Fruit fly (Drosophila melanogaster) whole organism, adult: ENCODE data around the gene CG2540.

Source experiments
- CG11617 ChIP-seq: fragments of 200-800 bp; sonication (Bioruptor generic); optimal IDR thresholded peaks from 2 replicates; lab custom pipeline; 2017; ENCODE audit warnings: mild to moderate bottlenecking, missing biosample characterization, missing genetic modification reagents, missing genetic modification characterization
- CG12768 ChIP-seq: fragments of 200-800 bp; sonication (Bioruptor generic); optimal IDR thresholded peaks from 2 replicates; lab custom pipeline; 2017; ENCODE audit warnings: missing biosample characterization, missing genetic modification characterization, mild to moderate bottlenecking, moderate library complexity, missing genetic modification reagents
- CG14711 ChIP-seq: fragments of 200-800 bp; sonication (Bioruptor generic); optimal IDR thresholded peaks from 2 replicates; lab custom pipeline; 2018; ENCODE audit warnings: missing biosample characterization, mild to moderate bottlenecking, missing genetic modification characterization, moderate library complexity
- CG1620 ChIP-seq: fragments of 200-800 bp; sonication (Bioruptor generic); optimal IDR thresholded peaks from 2 replicates; lab custom pipeline; 2016; ENCODE audit warnings: missing biosample characterization, missing genetic modification characterization
- CG33017 ChIP-seq: fragments of 200-800 bp; sonication (Bioruptor generic); optimal IDR thresholded peaks from 2 replicates; lab custom pipeline; 2018; ENCODE audit warnings: missing biosample characterization, mild to moderate bottlenecking, missing genetic modification characterization, moderate library complexity
- CG5204 ChIP-seq: fragments of 200-800 bp; sonication (Bioruptor generic); optimal IDR thresholded peaks from 2 replicates; lab custom pipeline; 2016; ENCODE audit warnings: missing biosample characterization, missing genetic modification characterization
- CG7045 ChIP-seq: fragments of 200-800 bp; sonication (Bioruptor generic); optimal IDR thresholded peaks from 2 replicates; lab custom pipeline; 2017; ENCODE audit warnings: missing biosample characterization, mild to moderate bottlenecking, missing genetic modification characterization
- CG7101 ChIP-seq: fragments of 200-800 bp; sonication (Bioruptor generic); optimal IDR thresholded peaks from 2 replicates; lab custom pipeline; 2018; ENCODE audit warnings: missing biosample characterization, mild to moderate bottlenecking, missing genetic modification characterization, moderate library complexity
- Clk ChIP-seq: fragments of 200-800 bp; sonication (Bioruptor generic); optimal IDR thresholded peaks from 2 replicates; lab custom pipeline; 2017; ENCODE audit warnings: missing biosample characterization, missing genetic modification characterization
- Crg-1 ChIP-seq: fragments of 200-800 bp; sonication (Bioruptor generic); optimal IDR thresholded peaks from 2 replicates; lab custom pipeline; 2016; ENCODE audit warnings: missing biosample characterization, missing genetic modification characterization
- Hr96 ChIP-seq: fragments of 200-800 bp; sonication (Bioruptor generic); optimal IDR thresholded peaks from 2 replicates; lab custom pipeline; 2016; ENCODE audit warnings: missing biosample characterization, missing genetic modification characterization
- Mnt ChIP-seq: fragments of 200-800 bp; sonication (Bioruptor generic); optimal IDR thresholded peaks from 2 replicates; lab custom pipeline; 2016; ENCODE audit warnings: missing biosample characterization, mild to moderate bottlenecking, missing genetic modification characterization
- bab1 ChIP-seq: fragments of 200-800 bp; sonication (Bioruptor generic); optimal IDR thresholded peaks from 3 replicates; lab custom pipeline; 2019; ENCODE audit warnings: missing biosample characterization, mild to moderate bottlenecking, missing genetic modification characterization, moderate library complexity
- cic ChIP-seq: fragments of 200-800 bp; sonication (Bioruptor generic); optimal IDR thresholded peaks from 2 replicates; lab custom pipeline; 2017; ENCODE audit warnings: missing biosample characterization, mild to moderate bottlenecking, missing genetic modification characterization, moderate library complexity
- cnc ChIP-seq, 2 experiments: fragments of >200 bp; optimal IDR thresholded peaks; 2 replicates each; lab custom pipeline; 2017
- kay ChIP-seq: fragments of 200-800 bp; sonication (Bioruptor generic); peaks from one replicate; lab custom pipeline; 2016; ENCODE audit warnings: missing biosample characterization, missing genetic modification characterization, borderline replicate concordance
- ovo ChIP-seq: fragments of 200-800 bp; sonication (Bioruptor generic); optimal IDR thresholded peaks from 2 replicates; lab custom pipeline; 2016; ENCODE audit warnings: missing biosample characterization, missing genetic modification characterization
- pad ChIP-seq: fragments of 200-800 bp; sonication (Bioruptor generic); optimal IDR thresholded peaks from 3 replicates; lab custom pipeline; 2017; ENCODE audit warnings: missing biosample characterization, missing genetic modification characterization, mild to moderate bottlenecking, moderate library complexity, missing genetic modification reagents
- tj ChIP-seq: fragments of 200-800 bp; sonication (Bioruptor generic); optimal IDR thresholded peaks from 3 replicates; lab custom pipeline; 2017; ENCODE audit warnings: missing biosample characterization, mild to moderate bottlenecking, missing genetic modification characterization, moderate library complexity
- toe ChIP-seq: fragments of 200-800 bp; sonication (Bioruptor generic); optimal IDR thresholded peaks from 2 replicates; lab custom pipeline; 2016; ENCODE audit warnings: missing biosample characterization, missing genetic modification characterization

The CG2540 gene

dm6 chrX:12582984-12583869 lies 46.5 kb upstream of the CG2540 start, which contains the start of gene Pits:
TSS of gene Pits (minus strand) at chrX:12583193.
- peak; percentile 93 for TF ChIP-seq CG14711 (tag; lab: Kevin White, UChicago)
- peak; percentile 8 for TF ChIP-seq Crg-1 (GFP tag; lab: Kevin White, UChicago)
- TF ChIP-seq Mnt (GFP tag; lab: Kevin White, UChicago) = peak; percentile 98
- TF ChIP-seq CG7045 (GFP tag; lab: Kevin White, UChicago) = no peak
- TF ChIP-seq cnc (optimal IDR thresholded peaks at IDR 0.05; lab: Kevin White, UChicago) = no peak
- peak; percentile 87 for TF ChIP-seq bab1
- peak; percentile 55 for TF ChIP-seq ovo (GFP tag; lab: Kevin White, UChicago)
- TF ChIP-seq Hr96 (GFP tag; lab: Kevin White, UChicago) = peak; percentile 4
- TF ChIP-seq CG5204 (GFP tag; lab: Kevin White, UChicago) = no peak
- TF ChIP-seq cic = peak; percentile 89
- TF ChIP-seq CG12768 (GFP tag; lab: Kevin White, UChicago) = peak; percentile 8
- peak; percentile 49 for TF ChIP-seq pad (GFP tag; lab: Kevin White, UChicago)
- no peak for TF ChIP-seq Clk (GFP tag; lab: Kevin White, UChicago)
- peak; percentile 54 for TF ChIP-seq CG11617 (GFP tag; lab: Kevin White, UChicago)
- TF ChIP-seq tj (GFP tag; lab: Kevin White, UChicago) = peak; percentile 76
- peak; percentile 66 for TF ChIP-seq CG1620
- TF ChIP-seq kay (GFP tag; lab: Kevin White, UChicago) = no peak
- no peak for TF ChIP-seq CG33017 (tag; lab: Kevin White, UChicago)
- TF ChIP-seq toe (GFP tag; lab: Kevin White, UChicago) = no peak
- peak; percentile 75 for TF ChIP-seq CG7101 (tag; lab: Kevin White, UChicago)

- TF ChIP-seq Mnt (GFP tag; lab: Kevin White, UChicago) (no peak), CG1620 (no peak)
Measured at dm6 chrX:12583870-12584390, 45.7 kb upstream of the CG2540 start.

- peak; percentile 90 for TF ChIP-seq ovo (GFP tag; lab: Kevin White, UChicago)
- TF ChIP-seq cic = peak; percentile 22
- TF ChIP-seq bab1 = peak; percentile 54
- no peak for TF ChIP-seq kay (GFP tag; lab: Kevin White, UChicago)
- TF ChIP-seq CG7101 (tag; lab: Kevin White, UChicago) = peak; percentile 19
- peak; percentile 60 for TF ChIP-seq tj (GFP tag; lab: Kevin White, UChicago)
- peak; percentile 66 for TF ChIP-seq CG12768 (GFP tag; lab: Kevin White, UChicago)
- no peak for TF ChIP-seq Hr96 (GFP tag; lab: Kevin White, UChicago)
- TF ChIP-seq CG11617 (GFP tag; lab: Kevin White, UChicago) = peak; percentile 84
- no peak for TF ChIP-seq cnc (optimal IDR thresholded peaks at IDR 0.05; lab: Kevin White, UChicago)
- peak; percentile 12 for TF ChIP-seq CG14711 (tag; lab: Kevin White, UChicago)
- peak; percentile 5 for TF ChIP-seq CG33017 (tag; lab: Kevin White, UChicago)
- TF ChIP-seq Crg-1 (GFP tag; lab: Kevin White, UChicago) = no peak
- peak; percentile 86 for TF ChIP-seq pad (GFP tag; lab: Kevin White, UChicago)
- TF ChIP-seq CG1620 = peak; percentile 46
- TF ChIP-seq Clk (GFP tag; lab: Kevin White, UChicago) = peak; percentile 32
- TF ChIP-seq Mnt (GFP tag; lab: Kevin White, UChicago) = peak; percentile 74
- peak; percentile 54 for TF ChIP-seq toe (GFP tag; lab: Kevin White, UChicago)
- TF ChIP-seq CG7045 (GFP tag; lab: Kevin White, UChicago) = peak; percentile 45
- TF ChIP-seq CG5204 (GFP tag; lab: Kevin White, UChicago) = peak; percentile 56
Measured at dm6 chrX:12591223-12592120, 38.2 kb upstream of the CG2540 start.

- no peak for TF ChIP-seq CG7045 (GFP tag; lab: Kevin White, UChicago)
- TF ChIP-seq bab1 = peak; percentile 32
- peak; percentile 54 for TF ChIP-seq CG14711 (tag; lab: Kevin White, UChicago)
Measured at dm6 chrX:12592121-12592466, 37.6 kb upstream of the CG2540 start, which contains the start of gene LIMK1. TSS of gene LIMK1 (minus strand) at chrX:12592193.

- TF ChIP-seq Mnt (GFP tag; lab: Kevin White, UChicago) (peak; percentile 62), CG7045 (GFP tag; lab: Kevin White, UChicago) (no peak)
Measured at dm6 chrX:12595100-12595609, 34.5 kb upstream of the CG2540 start.
